Worm (Caenorhabditis elegans) whole organism, midembryonic: ENCODE data around the gene mig-32.

Experiments used
- T22C8.4 ChIP-seq: fragments of 200-800 bp; sonication (Bioruptor generic); IDR thresholded peaks from 2 replicates; pipeline ENCODE4 v1.3.6; 2022; ENCODE audit warnings: missing genetic modification characterization, missing compliant biosample characterization
- ref-1 ChIP-seq: fragments of 200-800 bp; sonication (Bioruptor generic); conservative IDR thresholded peaks from 2 replicates; pipeline ENCODE4 v1.3.6; 2022; ENCODE audit warnings: missing genetic modification reagents, missing genetic modification characterization, missing compliant biosample characterization
- ztf-23 ChIP-seq: fragments of 200-800 bp; sonication (Bioruptor generic); IDR thresholded peaks from 2 replicates; pipeline ENCODE4 v1.3.6; 2022; ENCODE audit warnings: missing genetic modification reagents, missing genetic modification characterization, missing compliant biosample characterization

ce11 chrIV:12109743-12110142 lies 17.7 kb upstream of the mig-32 start:
- TF ChIP-seq ztf-23 (GFP tag; lab: Robert Waterston, UW) (no peak), T22C8.4 (no peak), ref-1 (GFP tag; lab: Robert Waterston, UW) (no peak)
